Fruit fly (Drosophila melanogaster): Measurements from ENCODE around the gene CG31121.
A peak's percentile ranks its signal among the peaks of the same experiment; 100 is the strongest.

The CG31121 gene

DNA sequence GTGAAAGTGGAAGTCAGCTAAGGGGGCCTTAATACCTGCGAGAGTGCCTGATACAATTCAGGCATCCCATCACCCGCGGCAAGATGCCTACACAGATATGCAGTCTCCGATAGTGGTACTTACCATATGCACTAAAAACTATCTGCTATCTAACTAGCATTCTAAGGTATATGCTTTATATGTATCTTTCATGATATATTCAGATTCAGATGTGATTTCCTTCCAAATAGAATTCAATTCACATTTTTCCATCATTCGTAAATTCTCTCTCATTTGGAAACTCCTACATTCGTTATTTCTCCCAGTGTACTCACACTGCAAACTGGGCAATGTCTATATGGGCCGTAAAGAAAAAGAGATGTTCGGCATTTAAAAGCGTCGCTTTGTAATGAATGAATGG, 7.9 kb downstream of the CG31121 start (continued):
- TF ChIP-seq ss (GFP tag; optimal IDR thresholded peaks at IDR 0.05) (no peak), achi (GFP tag; optimal IDR thresholded peaks at IDR 0.05) (peak; percentile 33), net (GFP tag; optimal IDR thresholded peaks at IDR 0.05) (peak; percentile 39), fd59A (GFP tag; optimal IDR thresholded peaks at IDR 0.05) (no peak), salr (GFP tag; optimal IDR thresholded peaks at IDR 0.05) (peak in 1 of 2 experiments; percentile 16), svp (GFP tag) (peak; percentile 20), OdsH (GFP tag; optimal IDR thresholded peaks at IDR 0.05) (peak; percentile 44), topi (GFP tag; optimal IDR thresholded peaks at IDR 0.05) (no peak), Blimp-1 (GFP tag; optimal IDR thresholded peaks at IDR 0.05) (peak; percentile 5), Smox (GFP tag; optimal IDR thresholded peaks at IDR 0.05) (no peak), CG8319 (GFP tag; optimal IDR thresholded peaks at IDR 0.05) (peak; percentile 1), CG32006 (GFP tag; optimal IDR thresholded peaks at IDR 0.05) (peak; percentile 78), spab (GFP tag; optimal IDR thresholded peaks at IDR 0.05) (no peak), Hr38 (GFP tag; optimal IDR thresholded peaks at IDR 0.05) (no peak), CG1621 (tag; optimal IDR thresholded peaks at IDR 0.05) (no peak), CG34406 (GFP tag; optimal IDR thresholded peaks at IDR 0.05) (peak; percentile 63), Eip78C (GFP tag) (peak; percentile 90), CG16779 (tag; optimal IDR thresholded peaks at IDR 0.05) (no peak), lz (GFP tag; optimal IDR thresholded peaks at IDR 0.05) (no peak)

DNA sequence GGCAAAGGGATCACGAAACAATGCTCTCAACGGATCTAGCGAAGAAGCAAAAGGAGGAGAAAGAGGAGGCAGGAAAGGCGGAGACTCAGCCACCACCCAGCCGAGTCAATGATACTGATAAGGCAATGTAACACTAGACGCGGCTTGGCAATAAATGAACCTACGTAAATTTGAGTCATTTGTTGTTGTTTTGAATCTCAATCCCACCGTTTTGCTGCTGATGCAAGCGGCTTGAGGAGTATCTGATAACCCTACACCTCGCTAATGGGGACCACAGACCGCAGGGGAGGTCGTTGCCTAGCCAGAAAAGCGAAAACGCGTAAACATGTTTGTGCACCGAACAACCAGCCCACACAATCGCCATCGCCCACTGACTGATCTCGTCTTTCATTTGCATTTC, 15.8 kb downstream of the CG31121 start:
- TF ChIP-seq cyc (GFP tag; optimal IDR thresholded peaks at IDR 0.05): no peak
- TF ChIP-seq CG10631 (GFP tag; optimal IDR thresholded peaks at IDR 0.05): no peak
- peak; percentile 100 for TF ChIP-seq svp (GFP tag)

DNA sequence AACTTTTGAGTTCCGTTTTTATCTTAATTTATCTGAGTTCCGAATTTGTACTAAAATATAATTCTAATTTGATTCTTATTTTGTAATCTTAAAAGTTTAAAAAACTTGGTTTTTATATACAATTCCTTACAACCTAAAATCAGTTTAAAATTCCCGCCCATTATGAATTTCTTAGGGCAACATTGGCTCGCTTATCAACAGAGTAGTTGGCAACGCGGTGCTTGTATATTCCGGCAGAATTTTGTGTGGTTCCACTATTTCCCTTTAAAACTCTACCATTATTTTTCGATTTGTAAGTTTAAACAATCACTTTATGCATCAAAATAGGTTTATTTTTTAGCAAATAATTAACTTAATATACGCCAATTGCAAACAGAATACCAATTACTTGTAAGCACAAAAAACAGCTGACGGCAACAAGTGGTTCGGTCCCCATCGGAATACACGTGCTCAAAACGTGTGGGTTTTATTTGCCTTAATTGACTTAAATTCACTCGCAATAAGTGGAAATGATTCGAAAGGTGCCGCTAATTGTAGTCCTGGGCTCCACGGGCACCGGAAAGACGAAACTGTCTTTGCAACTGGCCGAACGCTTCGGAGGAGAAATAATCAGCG, 17.5 kb downstream of the CG31121 start, which contains the start of the genes CG11089 and CG31381:
CG11089 (plus strand) TSS at position 203 of the 615 bp plus-strand sequence.
CG31381 (plus strand) TSS at position 203 of the 615 bp plus-strand sequence.
- no peak for TF ChIP-seq CG8319 (GFP tag; optimal IDR thresholded peaks at IDR 0.05)
- TF ChIP-seq Eip78C (GFP tag): peak; percentile 85
- TF ChIP-seq CG1621 (tag; optimal IDR thresholded peaks at IDR 0.05): peak; percentile 82
- no peak for TF ChIP-seq CG3032 (tag; optimal IDR thresholded peaks at IDR 0.05)

DNA sequence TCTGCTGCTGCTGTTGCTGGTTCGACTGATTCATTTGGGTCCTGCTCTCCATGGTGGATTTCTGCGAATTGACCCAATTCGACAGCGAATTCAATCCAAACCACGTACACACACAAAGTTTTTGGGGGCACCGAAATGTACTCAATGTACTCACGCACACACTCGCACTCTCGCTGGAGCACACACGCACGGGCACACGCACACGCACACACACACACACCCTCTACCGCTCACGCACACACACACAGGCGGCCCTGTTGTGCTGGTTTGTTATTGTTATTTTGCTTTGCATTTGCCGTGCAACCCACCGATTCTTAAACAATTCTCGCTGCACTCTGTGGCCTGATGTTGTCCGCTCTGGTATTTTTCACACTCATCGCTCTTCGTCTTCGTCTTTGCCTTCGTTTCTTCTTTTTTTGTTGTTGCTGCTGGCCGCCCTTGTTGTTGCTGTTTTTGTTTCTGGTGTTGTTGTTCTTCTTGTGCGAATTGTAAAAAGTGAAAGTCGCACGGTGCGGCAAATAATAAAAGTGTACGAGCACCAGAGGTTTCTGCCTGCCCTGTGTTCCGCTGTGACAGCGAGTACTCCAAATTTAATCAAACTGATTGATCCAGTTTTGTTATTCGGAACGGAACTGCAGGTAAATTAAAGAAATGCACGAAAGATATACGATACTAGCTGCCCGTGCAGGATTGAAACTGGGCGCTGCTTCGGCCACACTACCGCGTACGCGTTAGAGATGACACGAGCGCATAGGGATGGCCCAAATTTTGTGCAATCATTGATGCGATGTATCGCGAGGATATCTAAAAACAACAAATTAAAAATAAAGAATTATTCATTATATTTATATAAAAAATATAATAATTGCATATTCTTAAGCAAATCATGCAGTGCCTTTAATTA, 18.2 kb downstream of the CG31121 start, which contains the start of gene CG3744:
CG3744 (minus strand) TSS at position 716 of the 904 bp plus-strand sequence.
- TF ChIP-seq Sox15 (GFP tag; optimal IDR thresholded peaks at IDR 0.05): peak; percentile 58
- TF ChIP-seq CG4318 (GFP tag; optimal IDR thresholded peaks at IDR 0.05): no peak
- TF ChIP-seq Eip78C (GFP tag): peak; percentile 86
- TF ChIP-seq Sox14 (GFP tag; optimal IDR thresholded peaks at IDR 0.05): peak; percentile 62
- TF ChIP-seq ss (GFP tag; optimal IDR thresholded peaks at IDR 0.05): peak in 1 of 2 experiments; percentile 70
- TF ChIP-seq CG16779 (tag; optimal IDR thresholded peaks at IDR 0.05): peak; percentile 5
- TF ChIP-seq svp (GFP tag): peak; percentile 75
- TF ChIP-seq OdsH (GFP tag; optimal IDR thresholded peaks at IDR 0.05): peak; percentile 82
- peak; percentile 55 for TF ChIP-seq Eip75B (GFP tag; optimal IDR thresholded peaks at IDR 0.05)
- peak; percentile 82 for TF ChIP-seq acj6 (GFP tag; optimal IDR thresholded peaks at IDR 0.05)
- peak; percentile 89 for TF ChIP-seq CG6163 (GFP tag; IDR thresholded peaks at IDR 0.05)
- TF ChIP-seq Sox102F (GFP tag; optimal IDR thresholded peaks at IDR 0.05): peak; percentile 35
- TF ChIP-seq Met (GFP tag; optimal IDR thresholded peaks at IDR 0.05): no peak
- peak; percentile 17 for TF ChIP-seq CG9139 (GFP tag; optimal IDR thresholded peaks at IDR 0.05)
- peak; percentile 86 for TF ChIP-seq Gug (GFP tag; IDR thresholded peaks at IDR 0.05)
- TF ChIP-seq esn (GFP tag; optimal IDR thresholded peaks at IDR 0.05): peak; percentile 77
- TF ChIP-seq CG3919 (GFP tag; optimal IDR thresholded peaks at IDR 0.05): peak; percentile 88
- TF ChIP-seq Blimp-1 (GFP tag; optimal IDR thresholded peaks at IDR 0.05): peak; percentile 99
- peak; percentile 71 for TF ChIP-seq dsx (GFP tag; optimal IDR thresholded peaks at IDR 0.05; ENCODE audit: poor library complexity, severe bottlenecking)
- peak; percentile 62 for TF ChIP-seq CG6792 (GFP tag; optimal IDR thresholded peaks at IDR 0.05)
- TF ChIP-seq Eip93F (GFP tag; optimal IDR thresholded peaks at IDR 0.05): peak; percentile 81
- peak; percentile 60 for TF ChIP-seq CG34406 (GFP tag; optimal IDR thresholded peaks at IDR 0.05)
- TF ChIP-seq salr (GFP tag; optimal IDR thresholded peaks at IDR 0.05): peak in 1 of 2 experiments; percentile 70
- peak; percentile 73 for TF ChIP-seq Ets96B (tag; optimal IDR thresholded peaks at IDR 0.05)
- TF ChIP-seq fkh (GFP tag; optimal IDR thresholded peaks at IDR 0.05): no peak
- TF ChIP-seq CG6854 (GFP tag; optimal IDR thresholded peaks at IDR 0.05): peak; percentile 45
- peak; percentile 81 for TF ChIP-seq achi (GFP tag; optimal IDR thresholded peaks at IDR 0.05)
- peak; percentile 94 for TF ChIP-seq eg (GFP tag; IDR thresholded peaks at IDR 0.05)
- peak; percentile 74 for TF ChIP-seq lz (GFP tag; optimal IDR thresholded peaks at IDR 0.05)

Data from whole organism, prepupa.